Fruit fly (Drosophila melanogaster) whole organism, embryonic: ENCODE results near the gene lectin-28C.

Source experiments
- Asciz ChIP-seq: fragments of 200-800 bp; sonication (Bioruptor generic); optimal IDR thresholded peaks from 2 replicates; lab custom pipeline; 2017; ENCODE audit warnings: missing biosample characterization, mild to moderate bottlenecking, missing genetic modification characterization, missing genetic modification reagents
- Atf6 ChIP-seq: fragments of 200-800 bp; sonication (Bioruptor generic); IDR thresholded peaks from 2 replicates; pipeline ENCODE4 v1.3.6; 2022; ENCODE audit warnings: missing biosample characterization, missing genetic modification characterization
- B-H1 ChIP-seq: fragments of 200-800 bp; sonication (Bioruptor generic); IDR thresholded peaks from 3 replicates; pipeline ENCODE4 v1.3.6; 2022; ENCODE audit warnings: missing biosample characterization, missing genetic modification characterization
- B-H2 ChIP-seq: fragments of 200-800 bp; sonication (Bioruptor generic); optimal IDR thresholded peaks from 2 replicates; lab custom pipeline; 2018; ENCODE audit warnings: missing biosample characterization, mild to moderate bottlenecking, missing genetic modification characterization
- Bgb ChIP-seq: fragments of 200-800 bp; sonication (Bioruptor generic); IDR thresholded peaks from 2 replicates; pipeline ENCODE4 v1.3.6; 2022; ENCODE audit warnings: missing biosample characterization, missing genetic modification characterization; ENCODE audit not compliant: partially characterized antibody
- CG10267 ChIP-seq: fragments of 200-800 bp; sonication (Bioruptor generic); optimal IDR thresholded peaks from 2 replicates; lab custom pipeline; 2018; ENCODE audit warnings: missing biosample characterization, mild to moderate bottlenecking, missing genetic modification characterization, moderate library complexity
- CG10274 ChIP-seq: fragments of 200-800 bp; sonication (Bioruptor generic); optimal IDR thresholded peaks from 3 replicates; lab custom pipeline; 2017; ENCODE audit warnings: missing biosample characterization, mild to moderate bottlenecking, missing genetic modification characterization
- CG11456 ChIP-seq: fragments of 200-800 bp; sonication (Bioruptor generic); IDR thresholded peaks from 3 replicates; pipeline ENCODE4 v1.3.6; 2022; ENCODE audit warnings: missing biosample characterization, missing genetic modification characterization
- CG12391 ChIP-seq: fragments of 200-800 bp; sonication (Bioruptor generic); optimal IDR thresholded peaks from 3 replicates; lab custom pipeline; 2018; ENCODE audit warnings: missing biosample characterization, mild to moderate bottlenecking, missing genetic modification characterization, moderate library complexity
- CG13287 ChIP-seq: fragments of 200-800 bp; sonication (Bioruptor generic); IDR thresholded peaks from 2 replicates; pipeline ENCODE4 v1.3.6; 2022; ENCODE audit warnings: missing biosample characterization, missing genetic modification characterization; ENCODE audit not compliant: partially characterized antibody
- CG16813 ChIP-seq: fragments of 200-800 bp; sonication (Bioruptor generic); IDR thresholded peaks from 3 replicates; pipeline ENCODE4 v1.3.6; 2022; ENCODE audit warnings: missing biosample characterization, missing genetic modification characterization; ENCODE audit not compliant: partially characterized antibody
- CG17385 ChIP-seq: fragments of 200-800 bp; sonication (Bioruptor generic); optimal IDR thresholded peaks from 3 replicates; lab custom pipeline; 2018; ENCODE audit warnings: missing biosample characterization, mild to moderate bottlenecking, missing genetic modification characterization
- CG31441 ChIP-seq: fragments of 200-800 bp; sonication (Bioruptor generic); IDR thresholded peaks from 2 replicates; pipeline ENCODE4 v1.3.6; 2022; ENCODE audit warnings: missing biosample characterization, missing genetic modification characterization
- CG34224 ChIP-seq: fragments of 200-800 bp; sonication (Bioruptor generic); IDR thresholded peaks from 3 replicates; pipeline ENCODE4 v1.3.6; 2022; ENCODE audit warnings: missing biosample characterization, missing genetic modification characterization; ENCODE audit not compliant: partially characterized antibody
- CG3838 ChIP-seq: fragments of 200-800 bp; sonication (Bioruptor generic); optimal IDR thresholded peaks from 3 replicates; lab custom pipeline; 2016; ENCODE audit warnings: missing biosample characterization, missing genetic modification characterization
- CG42726 ChIP-seq: fragments of 200-800 bp; sonication (Bioruptor generic); IDR thresholded peaks from 2 replicates; pipeline ENCODE4 v1.3.6; 2022; ENCODE audit warnings: missing biosample characterization, missing genetic modification characterization; ENCODE audit not compliant: partially characterized antibody
- CG43689 ChIP-seq: fragments of 200-800 bp; sonication (Bioruptor generic); IDR thresholded peaks from 2 replicates; pipeline ENCODE4 v1.3.6; 2022; ENCODE audit warnings: missing biosample characterization, missing genetic modification characterization
- CG4820 ChIP-seq: fragments of 200-800 bp; sonication (Bioruptor generic); optimal IDR thresholded peaks from 3 replicates; lab custom pipeline; 2016; ENCODE audit warnings: missing biosample characterization, missing genetic modification characterization
- CG5953 ChIP-seq: fragments of 200-800 bp; sonication (Bioruptor generic); IDR thresholded peaks from 2 replicates; pipeline ENCODE4 v1.3.6; 2022; ENCODE audit warnings: missing biosample characterization, missing genetic modification characterization
- CG7556 ChIP-seq: fragments of 200-800 bp; sonication (Bioruptor generic); optimal IDR thresholded peaks from 2 replicates; lab custom pipeline; 2017; ENCODE audit warnings: missing biosample characterization, mild to moderate bottlenecking, missing genetic modification characterization
- CG7963 ChIP-seq: fragments of 200-800 bp; sonication (Bioruptor generic); IDR thresholded peaks from 3 replicates; pipeline ENCODE4 v1.3.6; 2022; ENCODE audit warnings: missing biosample characterization, missing genetic modification characterization; ENCODE audit not compliant: partially characterized antibody
- CG9932 ChIP-seq: fragments of 200-800 bp; sonication (Bioruptor generic); IDR thresholded peaks from 2 replicates; pipeline ENCODE4 v1.3.6; 2022; ENCODE audit warnings: missing biosample characterization, missing genetic modification characterization
- Dad ChIP-seq: fragments of 200-800 bp; sonication (Bioruptor generic); optimal IDR thresholded peaks from 3 replicates; lab custom pipeline; 2016; ENCODE audit warnings: missing biosample characterization, missing genetic modification characterization
- Dll ChIP-seq: fragments of 200-800 bp; sonication (Bioruptor generic); IDR thresholded peaks from 4 replicates; pipeline ENCODE4 v1.3.6; 2022; ENCODE audit warnings: missing biosample characterization, missing genetic modification characterization; ENCODE audit not compliant: partially characterized antibody
- Doc3 ChIP-seq: fragments of 200-800 bp; sonication (Bioruptor generic); IDR thresholded peaks from 3 replicates; pipeline ENCODE4 v1.3.6; 2022; ENCODE audit warnings: missing biosample characterization, missing genetic modification characterization; ENCODE audit not compliant: partially characterized antibody
- Fer1 ChIP-seq: fragments of 200-800 bp; sonication (Bioruptor generic); optimal IDR thresholded peaks from 2 replicates; lab custom pipeline; 2017; ENCODE audit warnings: missing biosample characterization, mild to moderate bottlenecking, missing genetic modification characterization
- Lim3 ChIP-seq: fragments of 200-800 bp; sonication (Bioruptor generic); IDR thresholded peaks from 2 replicates; pipeline ENCODE4 v1.3.6; 2022; ENCODE audit warnings: missing biosample characterization, missing genetic modification characterization
- Opbp ChIP-seq: fragments of 200-800 bp; sonication (Bioruptor generic); IDR thresholded peaks from 3 replicates; pipeline ENCODE4 v1.3.6; 2022; ENCODE audit warnings: missing biosample characterization, missing genetic modification characterization; ENCODE audit not compliant: partially characterized antibody
- Rfx ChIP-seq: fragments of 200-800 bp; sonication (Bioruptor generic); IDR thresholded peaks from 2 replicates; pipeline ENCODE4 v1.3.6; 2022; ENCODE audit warnings: missing biosample characterization, missing genetic modification characterization
- Six4 ChIP-seq: fragments of 200-800 bp; sonication (Bioruptor generic); optimal IDR thresholded peaks from 2 replicates; lab custom pipeline; 2016; ENCODE audit warnings: missing biosample characterization, missing genetic modification characterization
- Sox102F ChIP-seq: fragments of 200-800 bp; sonication (Bioruptor generic); optimal IDR thresholded peaks from 2 replicates; lab custom pipeline; 2018; ENCODE audit warnings: missing biosample characterization, mild to moderate bottlenecking, missing genetic modification characterization, moderate library complexity
- amos ChIP-seq: fragments of 200-800 bp; sonication (Bioruptor generic); IDR thresholded peaks from 2 replicates; pipeline ENCODE4 v1.3.6; 2022; ENCODE audit warnings: missing biosample characterization, missing genetic modification characterization; ENCODE audit not compliant: partially characterized antibody
- chinmo ChIP-seq: fragments of 200-800 bp; sonication (Bioruptor generic); IDR thresholded peaks from 4 replicates; pipeline ENCODE4 v1.3.6; 2022; ENCODE audit warnings: missing biosample characterization, missing genetic modification characterization; ENCODE audit not compliant: partially characterized antibody
- ci ChIP-seq: fragments of 200-800 bp; sonication (Bioruptor generic); IDR thresholded peaks from 3 replicates; pipeline ENCODE4 v1.3.6; 2022; ENCODE audit warnings: missing biosample characterization, missing genetic modification characterization
- en ChIP-seq: fragments of 200-800 bp; sonication (Bioruptor generic); optimal IDR thresholded peaks from 2 replicates; lab custom pipeline; 2016; ENCODE audit warnings: missing biosample characterization, missing genetic modification characterization
- gro ChIP-seq: fragments of 200-800 bp; sonication (Bioruptor generic); optimal IDR thresholded peaks from 2 replicates; lab custom pipeline; 2016; ENCODE audit warnings: missing biosample characterization, missing genetic modification characterization
- inv ChIP-seq: fragments of 200-800 bp; sonication (Bioruptor generic); IDR thresholded peaks from 2 replicates; pipeline ENCODE4 v1.3.6; 2022; ENCODE audit warnings: missing biosample characterization, missing genetic modification characterization; ENCODE audit not compliant: partially characterized antibody
- lab ChIP-seq: fragments of 200-800 bp; sonication (Bioruptor generic); optimal IDR thresholded peaks from 3 replicates; lab custom pipeline; 2017; ENCODE audit warnings: missing biosample characterization, missing genetic modification characterization, mild to moderate bottlenecking, moderate library complexity, missing genetic modification reagents
- maf-S ChIP-seq: fragments of 200-800 bp; sonication (Bioruptor generic); optimal IDR thresholded peaks from 2 replicates; lab custom pipeline; 2016; ENCODE audit warnings: missing biosample characterization, missing genetic modification characterization
- mld ChIP-seq: fragments of 200-800 bp; sonication (Bioruptor generic); IDR thresholded peaks from 3 replicates; pipeline ENCODE4 v1.3.6; 2022; ENCODE audit warnings: missing biosample characterization, missing genetic modification characterization; ENCODE audit not compliant: partially characterized antibody
- pb ChIP-seq: fragments of 200-800 bp; sonication (Bioruptor generic); optimal IDR thresholded peaks from 3 replicates; lab custom pipeline; 2016; ENCODE audit warnings: missing biosample characterization, missing genetic modification characterization
- repo ChIP-seq: fragments of 200-800 bp; sonication (Bioruptor generic); optimal IDR thresholded peaks from 2 replicates; lab custom pipeline; 2016; ENCODE audit warnings: missing biosample characterization, missing genetic modification characterization
- slbo ChIP-seq: fragments of 200-800 bp; sonication (Bioruptor generic); IDR thresholded peaks from 2 replicates; pipeline ENCODE4 v1.3.6; 2022; ENCODE audit warnings: missing biosample characterization, missing genetic modification characterization
- stc ChIP-seq: fragments of 200-800 bp; sonication (Bioruptor generic); IDR thresholded peaks from 2 replicates; pipeline ENCODE4 v1.3.6; 2022; ENCODE audit warnings: missing biosample characterization, missing genetic modification characterization
- wor ChIP-seq: fragments of 200-800 bp; sonication (Bioruptor generic); IDR thresholded peaks from 2 replicates; pipeline ENCODE4 v1.3.6; 2022; ENCODE audit warnings: missing biosample characterization, missing genetic modification characterization
- zen ChIP-seq: fragments of 200-800 bp; sonication (Bioruptor generic); optimal IDR thresholded peaks from 3 replicates; lab custom pipeline; 2018; ENCODE audit warnings: missing biosample characterization, mild to moderate bottlenecking, missing genetic modification characterization, moderate library complexity
- zen2 ChIP-seq: fragments of 200-800 bp; sonication (Bioruptor generic); IDR thresholded peaks from 3 replicates; pipeline ENCODE4 v1.3.6; 2022; ENCODE audit warnings: missing biosample characterization, missing genetic modification characterization; ENCODE audit not compliant: partially characterized antibody

Gene lectin-28C

dm6 chr2L:7871821-7872524 lies 15.1 kb downstream of the lectin-28C start (continued):
- no peak for TF ChIP-seq en (GFP tag; lab: Kevin White, UChicago)
- no peak for TF ChIP-seq repo
- no peak for TF ChIP-seq CG10274 (GFP tag; lab: Kevin White, UChicago)
- peak; percentile 58 for TF ChIP-seq gro (GFP tag; lab: Kevin White, UChicago)
- peak; percentile 44 for TF ChIP-seq CG31441 (GFP tag; lab: Robert Waterston, UW)
- no peak for TF ChIP-seq B-H2 (GFP tag; lab: Kevin White, UChicago)
- peak; percentile 66 for TF ChIP-seq lab
- TF ChIP-seq CG11456 (GFP tag; lab: Robert Waterston, UW), result no peak
- no peak for TF ChIP-seq Lim3 (GFP tag; lab: Robert Waterston, UW)
- TF ChIP-seq CG9932 (GFP tag; lab: Robert Waterston, UW), result peak; percentile 46
- no peak for TF ChIP-seq zen (tag; lab: Kevin White, UChicago)
- no peak for TF ChIP-seq Six4 (GFP tag; lab: Kevin White, UChicago)
- peak; percentile 52 for TF ChIP-seq CG12391 (tag; lab: Kevin White, UChicago)
- TF ChIP-seq CG3838, result no peak
- TF ChIP-seq CG7556 (GFP tag; lab: Kevin White, UChicago), result peak; percentile 84
- TF ChIP-seq pb (GFP tag; lab: Kevin White, UChicago), result no peak
- peak; percentile 56 for TF ChIP-seq Sox102F (GFP tag; lab: Kevin White, UChicago)
- TF ChIP-seq Asciz (GFP tag; lab: Kevin White, UChicago), result peak; percentile 16

dm6 chr2L:7872680-7873079 lies 15.8 kb downstream of the lectin-28C start:
- TF ChIP-seq B-H1 (GFP tag; lab: Robert Waterston, UW) (no peak), CG5953 (GFP tag; lab: Robert Waterston, UW) (no peak), zen2 (GFP tag; lab: Robert Waterston, UW) (peak; percentile 78), amos (peak; percentile 72), maf-S (no peak), CG13287 (GFP tag; lab: Robert Waterston, UW) (peak; percentile 74), CG10267 (no peak), Atf6 (0 out of 2 replicates have a peak, but pooled peaks have one; percentile 31), Fer1 (GFP tag; lab: Kevin White, UChicago) (no peak), ci (GFP tag; lab: Robert Waterston, UW) (peak; percentile 17; the same call in 2 of the 3 replicates), Dad (GFP tag; lab: Kevin White, UChicago) (no peak), Opbp (peak; percentile 92), CG17385 (GFP tag; lab: Kevin White, UChicago) (no peak), CG7963 (GFP tag; lab: Robert Waterston, UW) (peak; percentile 69; the same call in 2 of the 3 replicates), CG42726 (peak; percentile 87), wor (no peak), inv (GFP tag; lab: Robert Waterston, UW) (peak; percentile 39; the same call in 1 of the 2 replicates), slbo (GFP tag; lab: Robert Waterston, UW) (0 out of 2 replicates have a peak, but pooled peaks have one; percentile 15), CG43689 (GFP tag; lab: Robert Waterston, UW) (no peak), Bgb (peak; percentile 88), CG34224 (GFP tag; lab: Robert Waterston, UW) (peak; percentile 70), stc (peak; percentile 50; the same call in 1 of the 2 replicates), Doc3 (GFP tag; lab: Robert Waterston, UW) (peak; percentile 50; the same call in 2 of the 3 replicates), chinmo (GFP tag; lab: Robert Waterston, UW) (peak; percentile 44; the same call in 1 of the 4 replicates), Dll (GFP tag; lab: Robert Waterston, UW) (peak; percentile 61; the same call in 3 of the 4 replicates), CG16813 (GFP tag; lab: Robert Waterston, UW) (peak; percentile 75), CG4820 (GFP tag; lab: Kevin White, UChicago) (no peak), mld (GFP tag; lab: Robert Waterston, UW) (peak; percentile 94), Rfx (peak; percentile 18; the same call in 1 of the 2 replicates)
